Worm (Caenorhabditis elegans) whole organism, late embryonic: ENCODE data around the gene lgc-41.

Experiments
- fax-1 ChIP-seq: sonication (generic microtip); optimal IDR thresholded peaks from 2 replicates; lab custom pipeline; 2016; ENCODE audit warnings: missing genotype, missing genetic modification characterization, missing compliant biosample characterization
- hlh-15 ChIP-seq: sonication (generic microtip); optimal IDR thresholded peaks from 2 replicates; lab custom pipeline; 2016; ENCODE audit warnings: missing genetic modification characterization, missing compliant biosample characterization
- nhr-11 ChIP-seq: fragments of 150-350 bp; optimal IDR thresholded peaks from 2 replicates; lab custom pipeline; 2014; ENCODE audit warnings: missing biosample characterization, missing genetic modification characterization
- pqm-1 ChIP-seq: sonication (generic microtip); optimal IDR thresholded peaks from 2 replicates; lab custom pipeline; 2016; ENCODE audit warnings: missing genetic modification characterization, missing compliant biosample characterization
- ref-2 ChIP-seq: sonication (generic microtip); optimal IDR thresholded peaks from 2 replicates; lab custom pipeline; 2016; ENCODE audit warnings: missing genetic modification characterization, missing compliant biosample characterization

DNA sequence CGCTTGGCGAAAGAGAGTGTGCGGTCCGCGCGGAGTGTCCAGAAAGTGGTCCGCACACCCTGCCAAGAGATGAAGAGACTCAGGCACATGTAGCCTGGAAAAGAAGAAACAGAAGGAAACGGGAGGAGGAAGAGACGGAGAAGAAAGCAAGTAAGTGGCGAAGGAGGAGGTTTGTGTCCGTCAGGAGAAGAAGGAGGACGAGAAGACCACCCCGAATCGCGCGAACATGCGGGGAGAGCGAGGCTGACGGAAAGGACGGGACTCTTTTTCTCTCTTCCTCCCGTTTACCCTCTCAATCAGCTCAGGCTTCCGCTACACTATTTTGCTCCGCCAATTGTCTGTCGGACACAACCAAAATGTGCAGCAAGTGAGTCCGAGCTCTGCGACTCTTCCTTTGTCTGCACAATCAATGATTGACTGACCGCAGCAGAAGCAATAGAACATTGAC is 18.5 kb upstream of the lgc-41 start:
- TF ChIP-seq fax-1 (tag; lab: Kevin White, UChicago) (peak; percentile 33), pqm-1 (tag; lab: Kevin White, UChicago) (no peak), nhr-11 (no peak), hlh-15 (tag; lab: Kevin White, UChicago) (no peak), ref-2 (peak; percentile 65)
